Worm (Caenorhabditis elegans) whole organism, L4 larva: ENCODE measurements around the gene Y57G11C.28.

Experiments
- dpl-1 ChIP-seq: fragments of 150-350 bp; optimal IDR thresholded peaks from 2 replicates; lab custom pipeline; 2014; ENCODE audit warnings: missing biosample characterization, missing genetic modification reagents, missing genetic modification characterization
- nhr-237 ChIP-seq: sonication (generic microtip); optimal IDR thresholded peaks from 2 replicates; lab custom pipeline; 2017; ENCODE audit warnings: missing biosample characterization, missing genetic modification characterization
- nhr-28 ChIP-seq: fragments of 150-350 bp; optimal IDR thresholded peaks from 2 replicates; lab custom pipeline; 2014; ENCODE audit warnings: missing biosample characterization, missing genetic modification characterization
- nhr-48 ChIP-seq: sonication (generic microtip); optimal IDR thresholded peaks from 2 replicates; lab custom pipeline; 2016; ENCODE audit warnings: mild to moderate bottlenecking, missing genetic modification characterization, missing compliant biosample characterization
- zag-1 ChIP-seq: fragments of 150-350 bp; optimal IDR thresholded peaks from 2 replicates; lab custom pipeline; 2014; ENCODE audit warnings: missing biosample characterization, missing genetic modification characterization

DNA sequence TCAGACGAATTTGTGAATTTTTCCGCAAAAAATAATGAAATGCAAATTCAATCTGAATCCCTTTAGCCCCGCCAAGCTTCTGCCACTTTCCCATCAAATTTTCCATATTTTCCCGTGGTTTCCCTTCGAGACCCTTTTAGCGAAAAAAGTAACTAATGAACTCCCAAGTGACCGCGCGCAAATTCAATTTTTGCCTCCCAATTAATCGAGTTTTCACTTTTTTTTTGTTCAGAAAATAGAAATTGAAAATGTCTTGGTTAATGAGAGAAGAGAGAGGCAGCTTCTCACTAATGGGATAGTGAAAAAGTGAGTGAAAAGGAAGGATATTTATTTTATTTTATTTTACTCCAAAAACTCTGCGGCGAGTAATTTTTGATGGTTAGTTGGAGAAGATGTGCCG is 30.5 kb downstream of the Y57G11C.28 start:
- TF ChIP-seq dpl-1 (no peak), nhr-237 (tag; lab: Kevin White, UChicago) (no peak), zag-1 (no peak), nhr-48 (no peak), nhr-28 (tag; lab: Kevin White, UChicago) (no peak)
